Worm (Caenorhabditis elegans) whole organism, L3 larva: ENCODE measurements around the gene C11H1.7.

Source experiments
- egl-27 ChIP-seq: sonication (generic microtip); optimal IDR thresholded peaks from 4 replicates; lab custom pipeline; 2017; ENCODE audit warnings: missing biosample characterization, missing genetic modification reagents, missing genetic modification characterization
- elt-3 ChIP-seq, 3 experiments: fragments of 150-350 bp in 1 of 3; sonication (generic microtip) in 2 of 3; optimal IDR thresholded peaks; 2 replicates in 2 of 3; 4 replicates in 1 of 3; lab custom pipeline; 2014 to 2017; ENCODE audit warnings: missing biosample characterization in 3 of 3, missing genetic modification characterization in 3 of 3
- lin-39 ChIP-seq: fragments of 150-350 bp; optimal IDR thresholded peaks from 2 replicates; lab custom pipeline; 2018; ENCODE audit warnings: missing biosample characterization, missing genetic modification reagents, missing genetic modification characterization
- nhr-23 ChIP-seq: fragments of 150-350 bp; optimal IDR thresholded peaks from 2 replicates; lab custom pipeline; 2014; ENCODE audit warnings: missing biosample characterization, missing genetic modification reagents, missing genetic modification characterization
- nhr-28 ChIP-seq: fragments of 150-350 bp; optimal IDR thresholded peaks from 2 replicates; lab custom pipeline; 2014; ENCODE audit warnings: missing biosample characterization, missing genetic modification characterization
- nhr-77 ChIP-seq: fragments of 150-350 bp; optimal IDR thresholded peaks from 2 replicates; lab custom pipeline; 2014; ENCODE audit warnings: missing biosample characterization, missing genetic modification characterization
- snpc-4 ChIP-seq: fragments of 150-350 bp; optimal IDR thresholded peaks from 2 replicates; lab custom pipeline; 2014; ENCODE audit warnings: missing biosample characterization, missing genetic modification characterization
- tbx-2 ChIP-seq: sonication (generic microtip); optimal IDR thresholded peaks from 2 replicates; lab custom pipeline; 2016; ENCODE audit warnings: mild to moderate bottlenecking, missing genetic modification characterization, missing compliant biosample characterization
- unc-39 ChIP-seq: sonication (generic microtip); optimal IDR thresholded peaks from 4 replicates; lab custom pipeline; 2017; ENCODE audit warnings: missing biosample characterization, missing genetic modification characterization
- zag-1 ChIP-seq: fragments of 150-350 bp; optimal IDR thresholded peaks from 2 replicates; lab custom pipeline; 2014; ENCODE audit warnings: missing biosample characterization, missing genetic modification characterization
- ztf-11 ChIP-seq: fragments of 150-350 bp; optimal IDR thresholded peaks from 2 replicates; lab custom pipeline; 2014; ENCODE audit warnings: missing biosample characterization, missing genetic modification characterization

- TF ChIP-seq snpc-4 (tag; lab: Kevin White, UChicago), result no peak
- TF ChIP-seq ztf-11, result no peak
- TF ChIP-seq nhr-23 (tag; lab: Kevin White, UChicago), result no peak
- TF ChIP-seq lin-39 (tag; lab: Kevin White, UChicago), result no peak
- no peak for TF ChIP-seq unc-39 (tag; lab: Kevin White, UChicago)
- TF ChIP-seq elt-3 (tag; optimal IDR thresholded peaks at IDR 0.05; lab: Kevin White, UChicago), result no peak
- no peak for TF ChIP-seq nhr-28 (tag; lab: Kevin White, UChicago)
- no peak for TF ChIP-seq egl-27 (tag; lab: Kevin White, UChicago)
- TF ChIP-seq zag-1 (tag; lab: Kevin White, UChicago), result no peak
- TF ChIP-seq tbx-2 (tag; lab: Kevin White, UChicago), result no peak
- TF ChIP-seq nhr-77 (tag; lab: Kevin White, UChicago), result no peak
Observed at ce11 chrX:14359571-14359970, 32.4 kb downstream of the C11H1.7 start.
